Worm (Caenorhabditis elegans) whole organism, L4/young adult: ENCODE results near the gene abf-4.
"Not testable (repeated sequence)": the region's sequence is repeated elsewhere in the genome, so short reads cannot be mapped to it uniquely, and the experiment has no call there.

Experiments
- W03F9.2 ChIP-seq: fragments of 150-350 bp; optimal IDR thresholded peaks from 2 replicates; lab custom pipeline; 2014; ENCODE audit warnings: missing biosample characterization, missing genetic modification characterization
- dao-5 ChIP-seq: sonication (generic microtip); optimal IDR thresholded peaks from 2 replicates; lab custom pipeline; 2016; ENCODE audit warnings: missing genotype, missing genetic modification characterization, moderate library complexity, missing compliant biosample characterization
- him-1 ChIP-seq: sonication (generic microtip); optimal IDR thresholded peaks from 2 replicates; lab custom pipeline; 2016; ENCODE audit warnings: missing genotype, missing genetic modification reagents, missing genetic modification characterization, missing compliant biosample characterization

The abf-4 gene

DNA sequence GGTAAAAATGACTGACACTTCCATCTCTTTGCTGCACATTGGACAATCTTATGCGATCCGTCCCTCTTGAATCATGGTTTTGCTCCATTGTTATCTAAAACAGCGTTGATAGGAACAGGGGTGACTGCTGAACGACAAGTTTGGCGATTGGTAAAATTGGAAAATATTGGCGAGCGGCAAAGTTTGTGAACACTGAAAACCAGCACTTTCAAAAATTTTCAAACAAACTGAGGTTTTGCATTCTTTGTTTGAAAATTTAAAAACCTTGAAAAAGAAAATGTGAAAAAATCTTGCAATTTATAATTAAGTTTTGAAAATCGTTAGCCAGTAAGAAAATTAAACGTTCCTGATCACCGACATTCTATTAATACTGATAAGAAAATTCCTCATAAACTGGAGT is 8.3 kb upstream of the abf-4 start, which contains the start of gene F26F2.3:
Gene F26F2.3 (minus strand): TSS at position 101 of the 400 bp plus-strand sequence.
- TF ChIP-seq W03F9.2 = no peak
- TF ChIP-seq dao-5 = no peak
- TF ChIP-seq him-1 = no peak

DNA sequence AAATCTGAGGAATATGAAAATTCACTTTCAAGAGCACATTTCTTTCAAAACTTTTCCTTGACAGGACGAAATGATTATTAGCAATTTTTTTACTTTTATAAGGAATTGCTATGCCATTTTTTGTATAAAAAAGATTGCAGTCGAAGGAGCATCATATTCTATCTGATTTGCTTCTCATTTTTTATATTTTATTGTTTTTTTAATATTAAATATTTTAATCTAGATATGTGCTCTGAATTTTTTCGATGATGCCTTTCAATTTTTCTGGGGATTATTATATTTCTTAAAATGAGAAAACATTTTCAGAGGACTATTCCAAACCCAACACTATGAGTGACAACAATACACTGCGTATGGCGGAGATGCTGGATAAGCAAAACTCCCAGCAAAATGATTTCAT is 5.9 kb upstream of the abf-4 start, which contains the start of gene F26F2.13:
Gene F26F2.13 (plus strand): TSS at position 301 of the 400 bp plus-strand sequence.
- not testable (repeated sequence) for TF ChIP-seq dao-5, W03F9.2, him-1

DNA sequence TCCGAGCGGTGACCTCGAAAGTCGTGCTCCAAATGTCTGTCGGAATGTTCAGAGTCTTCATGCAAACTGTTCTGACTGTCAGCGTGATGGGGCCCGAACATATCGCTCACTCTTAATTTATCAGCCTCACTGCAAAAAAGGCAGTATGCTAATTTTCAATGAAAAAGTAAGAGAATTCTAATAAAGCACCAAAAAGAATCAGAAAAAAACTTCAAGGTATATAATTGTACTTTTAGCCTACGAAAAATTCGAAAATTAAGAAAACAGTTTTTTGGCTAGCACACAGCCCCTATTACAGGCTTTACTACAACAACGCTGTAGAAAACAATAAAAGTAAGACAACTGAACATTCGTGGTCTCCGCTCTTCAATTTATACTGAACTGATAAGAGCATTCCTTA is 3.6 kb upstream of the abf-4 start, which contains the start of gene F26F2.1:
Gene F26F2.1 (minus strand): TSS at position 101 of the 400 bp plus-strand sequence.
- no peak for TF ChIP-seq W03F9.2
- no peak for TF ChIP-seq him-1
- no peak for TF ChIP-seq dao-5

DNA sequence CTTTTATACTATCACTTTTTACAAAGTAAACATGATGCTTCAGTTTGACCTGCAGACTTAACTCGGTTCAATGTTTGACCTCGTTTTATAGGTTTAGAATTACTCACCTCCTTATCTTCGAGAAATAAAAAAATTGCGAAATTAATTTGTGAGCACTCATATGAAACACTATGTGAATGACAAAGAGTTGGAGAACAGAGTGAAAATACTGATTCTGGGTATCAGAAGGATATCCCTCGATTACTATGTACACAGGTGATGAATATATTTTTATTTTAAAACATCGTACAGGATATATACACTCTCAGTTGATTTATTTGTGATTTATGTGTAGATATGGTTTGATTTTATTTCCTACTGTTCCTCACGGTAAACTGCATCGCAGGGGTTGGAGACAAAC is 1.9 kb downstream of the abf-4 start, which contains the start of gene Y38H6C.23:
Gene Y38H6C.23 (minus strand): TSS at position 101 of the 400 bp plus-strand sequence.
- no peak for TF ChIP-seq him-1
- no peak for TF ChIP-seq W03F9.2
- TF ChIP-seq dao-5 = no peak

DNA sequence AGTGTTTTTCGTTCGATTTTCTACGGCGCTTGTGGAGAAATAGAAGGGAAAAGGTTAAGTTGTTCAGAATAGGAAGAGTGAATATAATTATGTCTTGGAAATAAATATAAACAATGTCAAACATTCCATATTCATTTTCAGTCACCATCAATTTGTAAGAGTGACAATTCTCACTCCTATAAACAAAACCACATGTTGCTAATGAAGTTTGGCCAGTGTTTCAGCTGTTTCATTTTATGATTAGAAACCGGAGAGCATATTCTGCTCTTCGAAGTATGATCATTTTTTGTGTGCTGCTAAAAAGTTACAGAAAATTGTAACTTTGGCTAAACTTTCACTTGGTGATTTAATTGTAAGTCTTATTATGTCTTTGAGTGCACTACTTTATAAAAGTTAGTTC is 3.0 kb downstream of the abf-4 start, which contains the start of gene Y38H6C.21:
Gene Y38H6C.21 (minus strand): TSS at position 148 of the 400 bp plus-strand sequence.
- TF ChIP-seq dao-5 (no peak), him-1 (no peak), W03F9.2 (no peak)

DNA sequence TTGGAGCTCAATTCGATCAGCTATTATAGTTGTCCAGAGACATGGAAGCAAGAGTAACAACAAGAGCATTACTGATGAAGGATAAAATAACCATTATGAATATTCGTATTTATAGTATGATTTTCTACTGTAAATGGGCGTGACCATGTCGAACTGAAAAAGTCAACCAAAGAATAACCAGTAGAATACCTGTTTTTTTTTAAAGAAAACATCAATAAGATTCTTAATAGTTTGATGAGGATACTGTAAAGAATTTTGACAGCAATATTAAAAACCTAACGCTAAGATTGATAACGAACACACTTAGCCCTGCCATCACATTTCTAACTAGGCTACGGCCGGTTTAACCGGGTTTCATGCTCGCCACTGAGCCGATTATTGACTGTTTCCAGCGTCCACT is 5.2 kb downstream of the abf-4 start, which contains the start of gene vmo-1:
Gene vmo-1 (minus strand): TSS at position 101 of the 400 bp plus-strand sequence.
- TF ChIP-seq W03F9.2 (no peak), him-1 (no peak), dao-5 (no peak)

DNA sequence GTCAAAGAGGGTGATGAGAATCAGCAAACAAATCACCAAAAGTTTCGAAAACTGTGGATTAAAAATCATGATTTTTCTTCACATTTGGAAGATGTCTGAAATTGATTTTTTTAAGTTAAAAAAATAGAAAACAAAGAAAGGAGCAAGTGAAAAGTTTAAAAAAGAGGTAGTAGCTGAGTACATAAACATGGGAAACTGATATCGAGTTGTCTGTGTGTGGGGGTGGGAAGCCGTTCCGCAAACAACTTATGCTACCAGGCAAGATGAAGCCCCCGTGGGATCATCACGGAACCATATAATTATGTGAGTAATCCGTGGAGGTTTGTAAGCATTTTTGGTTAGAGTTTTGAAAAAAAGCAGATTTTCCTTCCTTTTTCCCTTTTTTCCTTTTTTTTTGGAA is 7.1 kb downstream of the abf-4 start, which contains the start of gene Y38H6C.20:
Gene Y38H6C.20 (minus strand): TSS at position 101 of the 400 bp plus-strand sequence.
- TF ChIP-seq him-1 (no peak), W03F9.2 (no peak), dao-5 (no peak)

DNA sequence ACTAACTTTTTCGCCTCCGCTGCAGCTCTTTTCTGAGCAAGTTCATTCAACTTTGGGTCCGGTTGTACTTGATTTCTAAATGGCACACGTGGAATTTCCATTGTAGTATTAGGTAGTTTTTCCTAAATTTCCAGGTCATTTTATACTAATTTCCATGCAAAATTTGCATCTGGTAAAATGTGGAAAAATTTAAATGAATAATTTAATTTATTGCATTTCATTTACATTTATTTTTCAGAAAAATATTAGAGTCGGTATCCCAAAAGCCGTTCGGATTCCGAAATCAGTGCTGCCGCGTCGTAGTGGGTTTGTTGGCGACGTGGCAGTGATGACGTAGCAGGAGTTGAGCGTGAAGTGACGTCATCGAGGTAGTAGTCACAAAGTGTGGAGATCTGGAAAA is 11.1 kb downstream of the abf-4 start, which contains the start of gene Y38H6C.18:
Gene Y38H6C.18 (minus strand): TSS at position 101 of the 400 bp plus-strand sequence.
- TF ChIP-seq W03F9.2 (no peak), dao-5 (no peak), him-1 (no peak)

DNA sequence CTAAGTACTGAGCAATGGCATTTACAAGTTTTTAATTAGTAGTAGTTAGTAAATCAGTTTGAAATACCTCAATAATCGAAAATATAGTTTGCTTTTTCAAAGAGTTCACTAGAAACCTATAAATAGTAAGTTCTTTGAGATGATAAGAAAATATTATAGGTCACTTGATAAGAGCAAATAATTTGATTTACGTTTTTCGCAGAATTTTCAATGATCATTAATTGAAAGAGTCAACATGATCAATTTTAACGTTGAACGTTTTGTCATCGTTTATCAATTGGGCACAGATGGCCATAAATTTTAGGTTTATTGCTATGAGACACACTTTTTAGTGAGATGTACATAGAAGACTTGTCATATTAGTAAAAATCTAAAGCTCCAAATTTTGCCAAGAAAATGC is 12.4 kb downstream of the abf-4 start:
- TF ChIP-seq him-1 = no peak
- TF ChIP-seq W03F9.2 = no peak
- TF ChIP-seq dao-5 = no peak

DNA sequence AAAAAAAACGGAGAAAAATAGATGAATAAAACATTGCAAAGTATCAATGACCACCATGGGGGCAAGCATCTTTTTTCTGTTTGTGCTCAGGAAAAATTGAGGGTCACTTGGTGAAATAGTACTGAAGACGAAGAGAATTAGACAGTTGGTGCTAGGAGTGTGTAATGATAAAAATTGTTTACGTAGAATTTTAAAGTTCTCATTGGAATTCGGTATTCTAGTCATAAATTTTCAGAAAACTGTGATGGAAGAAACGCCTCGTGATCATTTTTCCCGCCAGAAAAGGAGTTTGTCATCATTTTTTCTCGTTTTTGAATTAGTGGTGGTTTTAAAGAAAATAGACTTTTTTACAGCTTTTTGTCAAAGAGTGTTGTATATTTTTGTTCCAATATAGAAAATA is 13.6 kb downstream of the abf-4 start:
- TF ChIP-seq dao-5 (no peak), him-1 (no peak), W03F9.2 (no peak)

DNA sequence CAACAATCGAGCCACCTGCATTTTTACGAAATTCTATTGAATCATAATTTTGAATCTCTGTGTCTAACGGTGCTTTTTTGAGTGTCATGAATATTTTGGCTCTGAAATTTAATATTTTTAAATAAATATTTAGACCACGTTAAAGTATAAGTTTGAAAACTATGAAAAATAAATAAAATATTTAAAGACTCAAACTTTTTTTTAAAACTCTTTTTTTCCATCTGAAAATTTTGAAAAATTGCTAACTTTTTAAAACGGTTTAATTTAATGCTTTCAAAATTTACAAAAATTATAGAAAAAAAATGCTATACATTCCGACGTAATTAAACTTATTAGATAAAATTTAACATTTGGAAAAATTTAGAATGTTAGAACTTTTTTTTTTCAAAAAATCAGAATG is 14.1 kb downstream of the abf-4 start, which contains the start of gene slc-36.3:
Gene slc-36.3 (minus strand): TSS at position 101 of the 400 bp plus-strand sequence.
- no peak for TF ChIP-seq dao-5
- no peak for TF ChIP-seq W03F9.2
- TF ChIP-seq him-1 = no peak

DNA sequence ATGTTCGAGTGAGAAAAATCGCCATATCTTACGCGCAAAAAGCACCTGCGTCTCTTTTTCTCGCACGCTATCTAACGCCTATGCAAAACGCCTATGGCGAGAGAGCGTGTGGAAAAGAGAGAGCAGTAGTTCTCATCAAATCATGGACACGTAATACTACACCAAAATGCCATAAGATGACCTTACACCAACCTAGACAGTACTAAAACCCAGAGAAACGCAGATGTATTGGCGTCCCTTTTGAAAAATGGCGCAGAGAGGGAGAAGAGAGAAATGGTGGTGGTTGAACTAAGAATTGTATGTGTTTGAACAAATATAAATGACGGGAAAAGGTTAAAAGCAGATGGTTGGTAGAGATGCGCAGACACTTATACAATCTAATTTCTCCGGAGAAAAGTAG is 19.1 kb downstream of the abf-4 start, which contains the start of gene Y38H6C.16:
Gene Y38H6C.16 (minus strand): TSS at position 293 of the 400 bp plus-strand sequence.
- TF ChIP-seq W03F9.2 (no peak), him-1 (no peak), dao-5 (no peak)

DNA sequence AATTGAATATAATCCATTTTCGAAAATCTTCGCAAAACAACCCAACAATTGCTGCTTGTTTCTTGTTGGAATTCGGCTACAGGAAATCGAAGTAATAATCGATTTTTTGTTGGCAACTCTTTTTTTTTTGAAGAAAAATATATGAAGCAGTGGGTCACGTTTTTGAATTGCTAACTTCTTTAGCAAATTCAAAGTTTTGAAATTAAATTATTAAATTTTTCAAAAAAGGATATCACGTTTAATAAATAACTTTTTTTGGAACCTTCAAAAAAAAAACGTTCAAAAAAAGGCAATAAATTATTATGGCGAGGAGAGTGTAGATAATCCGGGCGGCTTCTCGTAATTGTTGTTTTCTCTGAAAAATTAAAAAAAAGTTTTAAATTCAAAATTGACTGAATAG is 22.0 kb downstream of the abf-4 start, which contains the start of gene Y38H6C.15:
Gene Y38H6C.15 (minus strand): TSS at position 101 of the 400 bp plus-strand sequence.
- no peak for TF ChIP-seq him-1

DNA sequence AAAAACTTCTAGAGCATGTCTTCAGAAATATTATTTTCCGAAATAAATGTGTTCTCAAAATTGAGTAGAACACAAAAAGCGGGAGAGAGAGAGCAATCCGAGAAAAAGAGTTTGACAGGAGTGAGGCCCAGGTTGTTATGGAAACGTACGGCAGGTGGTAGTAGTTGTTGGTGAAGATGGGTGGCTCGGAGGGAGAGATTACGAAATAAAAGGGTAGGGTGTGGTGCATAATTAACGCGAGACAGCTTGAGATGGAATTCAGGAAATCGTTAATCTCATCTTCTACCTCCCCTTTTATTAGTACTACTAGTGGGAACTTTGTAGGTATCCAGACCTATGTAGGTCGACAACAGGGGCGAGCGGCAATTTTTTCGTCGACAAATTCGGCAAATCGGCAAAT is 24.1 kb downstream of the abf-4 start, which contains the start of gene famh-161:
Gene famh-161 (minus strand): TSS at position 101 of the 400 bp plus-strand sequence.
- no peak for TF ChIP-seq him-1
- TF ChIP-seq W03F9.2 = no peak
- TF ChIP-seq dao-5 = no peak

DNA sequence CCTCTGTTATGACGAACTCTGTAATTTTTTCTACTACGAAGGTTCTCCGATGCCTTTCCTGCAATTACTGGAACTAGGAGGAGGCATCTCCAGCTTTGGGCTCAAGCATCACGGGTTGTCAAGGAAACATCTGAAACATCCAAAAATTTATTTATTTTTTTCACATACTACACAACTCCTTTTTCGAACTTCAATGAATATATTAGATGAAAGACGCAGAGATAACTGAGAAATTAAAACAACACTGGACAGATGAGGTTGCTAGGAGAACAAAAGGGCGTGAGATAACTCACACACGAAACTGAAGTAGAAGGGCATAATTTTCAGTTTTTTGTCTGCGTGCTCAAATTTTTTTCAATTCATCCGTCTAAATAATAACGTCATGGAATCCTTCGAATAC is 30.7 kb downstream of the abf-4 start, which contains the start of gene Y38H6C.13:
Gene Y38H6C.13 (plus strand): TSS at position 301 of the 400 bp plus-strand sequence.
- TF ChIP-seq him-1 (no peak), dao-5 (no peak), W03F9.2 (no peak)

DNA sequence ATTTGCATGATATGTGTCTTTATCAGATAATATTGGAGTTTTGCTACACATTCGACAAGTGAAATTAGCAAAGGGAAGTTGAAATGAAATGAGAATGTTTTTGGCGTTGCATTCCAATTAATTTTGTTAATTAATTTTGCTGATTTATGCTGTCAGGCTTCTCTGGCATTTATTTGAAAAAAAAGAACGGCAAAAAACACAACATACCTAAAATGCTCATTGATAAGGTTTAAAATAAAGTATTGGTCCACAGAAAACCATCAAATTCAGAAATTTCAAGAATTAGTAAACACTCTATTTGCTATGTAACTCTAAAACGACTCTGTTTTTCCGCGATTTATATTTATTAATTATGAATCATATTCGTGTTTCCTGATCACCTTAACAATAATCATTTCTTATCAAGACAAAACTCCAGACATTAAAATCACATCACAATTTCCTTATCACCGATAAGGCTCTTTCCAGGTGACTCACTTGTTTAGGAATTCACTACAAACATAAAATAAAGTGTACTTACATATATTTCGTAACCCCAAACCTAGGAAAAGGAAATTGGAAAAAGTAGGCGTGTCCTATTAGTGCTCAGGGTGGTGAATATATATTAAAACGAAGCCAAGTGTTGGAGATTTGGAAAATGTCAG is 32.2 kb downstream of the abf-4 start, which contains the start of the genes srh-166 and Y38H6C.24:
Gene srh-166 (minus strand): TSS at position 51 of the 644 bp plus-strand sequence.
Gene Y38H6C.24 (plus strand): TSS at position 620 of the 644 bp plus-strand sequence.
- no peak for TF ChIP-seq W03F9.2
- TF ChIP-seq him-1 = no peak
- TF ChIP-seq dao-5 = no peak
